Worm (Caenorhabditis elegans) whole organism, mixed stage, embryonic: ENCODE measurements around the gene F54B11.9.

ENCODE experiments used
- M03D4.4 ChIP-seq: sonication (generic microtip); optimal IDR thresholded peaks from 2 replicates; lab custom pipeline; 2017; ENCODE audit warnings: mild to moderate bottlenecking, missing genetic modification characterization, missing compliant biosample characterization
- bed-3 ChIP-seq: fragments of 200-800 bp; sonication (Bioruptor generic); optimal IDR thresholded peaks from 3 replicates; lab custom pipeline; 2018; ENCODE audit warnings: mild to moderate bottlenecking, missing genetic modification characterization, moderate library complexity, missing compliant biosample characterization
- blmp-1 ChIP-seq: fragments of 150-350 bp; optimal IDR thresholded peaks from 2 replicates; lab custom pipeline; 2014; ENCODE audit warnings: missing biosample characterization, missing genetic modification characterization
- ceh-39 ChIP-seq: fragments of 150-350 bp; optimal IDR thresholded peaks from 2 replicates; lab custom pipeline; 2014; ENCODE audit warnings: missing biosample characterization, missing genetic modification characterization
- ceh-43 ChIP-seq: fragments of 200-800 bp; sonication (Bioruptor generic); optimal IDR thresholded peaks from 2 replicates; lab custom pipeline; 2018; ENCODE audit warnings: mild to moderate bottlenecking, missing genetic modification characterization, moderate library complexity, missing compliant biosample characterization
- ceh-83 ChIP-seq: fragments of 200-800 bp; sonication (Bioruptor generic); optimal IDR thresholded peaks from 2 replicates; lab custom pipeline; 2018; ENCODE audit warnings: mild to moderate bottlenecking, missing genetic modification characterization, missing compliant biosample characterization
- ces-1 ChIP-seq: fragments of 150-350 bp; optimal IDR thresholded peaks from 2 replicates; lab custom pipeline; 2014; ENCODE audit warnings: missing biosample characterization, missing genetic modification reagents, missing genetic modification characterization
- cnd-1 ChIP-seq: fragments of 200-800 bp; sonication (Bioruptor generic); optimal IDR thresholded peaks from 2 replicates; lab custom pipeline; 2018; ENCODE audit warnings: mild to moderate bottlenecking, missing genetic modification characterization, missing compliant biosample characterization
- drap-1 ChIP-seq: fragments of 200-800 bp; sonication (Bioruptor generic); optimal IDR thresholded peaks from 3 replicates; lab custom pipeline; 2018; ENCODE audit warnings: mild to moderate bottlenecking, missing genetic modification characterization, missing compliant biosample characterization
- elt-1 ChIP-seq: sonication (generic microtip); optimal IDR thresholded peaks from 2 replicates; lab custom pipeline; 2017; ENCODE audit warnings: missing genetic modification characterization, mild to moderate bottlenecking, missing compliant biosample characterization, antibody characterized with exemption, moderate library complexity, borderline replicate concordance; ENCODE audit not compliant: insufficient read depth
- elt-3 ChIP-seq: fragments of 150-350 bp; optimal IDR thresholded peaks from 2 replicates; lab custom pipeline; 2014; ENCODE audit warnings: missing biosample characterization, missing genetic modification characterization
- flh-1 ChIP-seq: fragments of 200-800 bp; sonication (Bioruptor generic); optimal IDR thresholded peaks from 2 replicates; lab custom pipeline; 2018; ENCODE audit warnings: mild to moderate bottlenecking, missing genetic modification characterization, moderate library complexity, missing compliant biosample characterization
- ham-2 ChIP-seq: fragments of 200-800 bp; sonication (Bioruptor generic); optimal IDR thresholded peaks from 2 replicates; lab custom pipeline; 2018; ENCODE audit warnings: mild to moderate bottlenecking, missing genetic modification characterization, missing compliant biosample characterization
- hlh-1 ChIP-seq: fragments of 150-350 bp; optimal IDR thresholded peaks from 2 replicates; lab custom pipeline; 2014; ENCODE audit warnings: missing biosample characterization, missing genetic modification reagents, missing genetic modification characterization
- lin-13 ChIP-seq: fragments of 150-350 bp; optimal IDR thresholded peaks from 2 replicates; lab custom pipeline; 2014; ENCODE audit warnings: missing biosample characterization, missing genetic modification characterization
- lin-32 ChIP-seq: fragments of 200-800 bp; sonication (Bioruptor generic); optimal IDR thresholded peaks from 2 replicates; lab custom pipeline; 2018; ENCODE audit warnings: mild to moderate bottlenecking, missing genetic modification characterization, missing compliant biosample characterization
- lsy-2 ChIP-seq: fragments of 150-350 bp; optimal IDR thresholded peaks from 2 replicates; lab custom pipeline; 2014; ENCODE audit warnings: missing biosample characterization, missing genetic modification characterization
- mab-5 ChIP-seq: fragments of 150-350 bp; optimal IDR thresholded peaks from 2 replicates; lab custom pipeline; 2014; ENCODE audit warnings: missing biosample characterization, missing genetic modification characterization
- mep-1 ChIP-seq: fragments of 150-350 bp; optimal IDR thresholded peaks from 2 replicates; lab custom pipeline; 2017; ENCODE audit warnings: missing biosample characterization, missing genetic modification reagents, missing genetic modification characterization, inconsistent platforms
- mls-2 ChIP-seq: sonication (generic microtip); optimal IDR thresholded peaks from 2 replicates; lab custom pipeline; 2016; ENCODE audit warnings: mild to moderate bottlenecking, missing genetic modification characterization, moderate library complexity, missing compliant biosample characterization
- nhr-12 ChIP-seq: fragments of 150-350 bp; optimal IDR thresholded peaks from 2 replicates; lab custom pipeline; 2014; ENCODE audit warnings: missing biosample characterization, missing genetic modification characterization
- nhr-2 ChIP-seq: fragments of 150-350 bp; optimal IDR thresholded peaks from 2 replicates; lab custom pipeline; 2014; ENCODE audit warnings: missing biosample characterization, missing genetic modification characterization
- nhr-237 ChIP-seq: fragments of 150-350 bp; optimal IDR thresholded peaks from 2 replicates; lab custom pipeline; 2014; ENCODE audit warnings: missing biosample characterization, missing genetic modification characterization
- nhr-28 ChIP-seq: fragments of 150-350 bp; optimal IDR thresholded peaks from 2 replicates; lab custom pipeline; 2014; ENCODE audit warnings: missing biosample characterization, missing genetic modification characterization
- nhr-76 ChIP-seq: sonication (generic microtip); optimal IDR thresholded peaks from 2 replicates; lab custom pipeline; 2017; ENCODE audit warnings: missing biosample characterization, missing genetic modification characterization
- pha-4 ChIP-seq: fragments of 150-350 bp; optimal IDR thresholded peaks from 2 replicates; lab custom pipeline; 2018; ENCODE audit warnings: missing biosample characterization, missing genetic modification reagents, missing genetic modification characterization
- sem-2 ChIP-seq: fragments of 200-800 bp; sonication (Bioruptor generic); optimal IDR thresholded peaks from 2 replicates; lab custom pipeline; 2018; ENCODE audit warnings: mild to moderate bottlenecking, missing genetic modification characterization, missing compliant biosample characterization
- snpc-4 ChIP-seq: fragments of 150-350 bp; optimal IDR thresholded peaks from 2 replicates; lab custom pipeline; 2014; ENCODE audit warnings: missing biosample characterization, missing genetic modification characterization
- sptf-1 ChIP-seq: sonication (generic microtip); optimal IDR thresholded peaks from 2 replicates; lab custom pipeline; 2017; ENCODE audit warnings: mild to moderate bottlenecking, missing genetic modification characterization, moderate library complexity, missing compliant biosample characterization
- tbx-8 ChIP-seq: fragments of 200-800 bp; sonication (Bioruptor generic); optimal IDR thresholded peaks from 2 replicates; lab custom pipeline; 2018; ENCODE audit warnings: mild to moderate bottlenecking, missing genetic modification characterization, moderate library complexity, missing compliant biosample characterization
- unc-120 ChIP-seq: sonication (generic microtip); optimal IDR thresholded peaks from 2 replicates; lab custom pipeline; 2017; ENCODE audit warnings: missing genetic modification characterization, missing compliant biosample characterization; ENCODE audit not compliant: poor library complexity, severe bottlenecking
- unc-39 ChIP-seq: fragments of 150-350 bp; optimal IDR thresholded peaks from 2 replicates; lab custom pipeline; 2014; ENCODE audit warnings: missing biosample characterization, missing genetic modification characterization
- unc-62 ChIP-seq: fragments of 150-350 bp; optimal IDR thresholded peaks from 2 replicates; lab custom pipeline; 2014; ENCODE audit warnings: missing biosample characterization, missing genetic modification reagents, missing genetic modification characterization
- zip-8 ChIP-seq: fragments of 150-350 bp; optimal IDR thresholded peaks from 2 replicates; lab custom pipeline; 2014; ENCODE audit warnings: missing biosample characterization, missing genetic modification characterization
- ztf-11 ChIP-seq: fragments of 150-350 bp; optimal IDR thresholded peaks from 2 replicates; lab custom pipeline; 2014; ENCODE audit warnings: missing biosample characterization, missing genetic modification characterization

Gene F54B11.9

ce11 chrX:13592367-13592766, 13.0 kb upstream of the F54B11.9 start, which contains the start of gene F54B11.4:
Gene F54B11.4 (plus strand): TSS chrX:13592667.
- no peak for TF ChIP-seq blmp-1 (tag; lab: Kevin White, UChicago)
- TF ChIP-seq hlh-1 (tag; lab: Kevin White, UChicago), result no peak
- no peak for TF ChIP-seq flh-1
- no peak for TF ChIP-seq ztf-11 (tag; lab: Kevin White, UChicago)
- no peak for TF ChIP-seq nhr-237 (tag; lab: Kevin White, UChicago)
- no peak for TF ChIP-seq zip-8
- no peak for TF ChIP-seq unc-39
- TF ChIP-seq ham-2 (GFP tag; lab: Kevin White, UChicago), result no peak
- no peak for TF ChIP-seq cnd-1 (tag; lab: Kevin White, UChicago)
- TF ChIP-seq sem-2 (GFP tag; lab: Kevin White, UChicago), result no peak
- TF ChIP-seq nhr-2 (tag; lab: Kevin White, UChicago), result no peak
- TF ChIP-seq mep-1 (tag; lab: Kevin White, UChicago), result no peak
- no peak for TF ChIP-seq ceh-83 (GFP tag; lab: Kevin White, UChicago)
- no peak for TF ChIP-seq M03D4.4
- TF ChIP-seq ceh-43 (GFP tag; lab: Kevin White, UChicago), result no peak
- no peak for TF ChIP-seq nhr-28 (tag; lab: Kevin White, UChicago)
- no peak for TF ChIP-seq unc-120 (tag; lab: Kevin White, UChicago)

- TF ChIP-seq snpc-4 (tag; lab: Kevin White, UChicago) (no peak), tbx-8 (GFP tag; lab: Kevin White, UChicago) (no peak), mep-1 (tag; lab: Kevin White, UChicago) (peak; percentile 33), nhr-28 (tag; lab: Kevin White, UChicago) (no peak), mls-2 (tag; lab: Kevin White, UChicago) (no peak), ceh-39 (tag; lab: Kevin White, UChicago) (no peak), ces-1 (GFP tag; lab: Kevin White, UChicago) (peak; percentile 30), drap-1 (GFP tag; lab: Kevin White, UChicago) (no peak), nhr-76 (no peak), zip-8 (no peak), unc-62 (GFP tag; lab: Kevin White, UChicago) (peak; percentile 14), ztf-11 (tag; lab: Kevin White, UChicago) (no peak), sem-2 (GFP tag; lab: Kevin White, UChicago) (no peak), unc-39 (no peak), elt-3 (no peak), lin-13 (tag; lab: Kevin White, UChicago) (peak; percentile 15), hlh-1 (tag; lab: Kevin White, UChicago) (no peak)
These were observed 9.2 kb upstream of the F54B11.9 start, which contains the start of gene F54B11.5 for ce11 chrX:13596003-13596767. Gene F54B11.5 (minus strand): TSS chrX:13596068.

DNA sequence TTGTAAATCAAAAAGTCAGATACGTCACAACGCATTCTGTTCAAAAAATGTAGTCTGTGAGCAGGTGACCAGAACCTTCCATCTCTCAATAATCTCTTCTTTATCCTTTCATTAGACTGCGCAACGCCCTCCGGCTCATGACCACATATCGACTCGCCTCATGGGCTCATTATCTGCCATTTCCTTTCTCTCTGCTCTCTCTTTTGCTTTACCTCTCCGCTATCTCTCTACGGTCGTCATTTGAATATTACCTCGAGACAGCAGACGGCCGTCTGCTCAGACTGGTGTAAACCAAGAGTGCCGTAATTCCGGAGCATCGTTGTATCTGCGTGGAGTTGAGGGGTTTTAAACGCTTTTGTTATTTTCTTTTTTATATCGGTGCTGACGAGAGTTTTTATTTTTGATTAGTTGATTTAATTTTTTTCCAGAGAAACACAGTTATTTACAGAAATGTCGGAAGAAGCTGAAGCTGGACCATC, 7.3 kb upstream of the F54B11.9 start, which contains the start of gene bra-1:
Gene bra-1 (plus strand): TSS at position 429 of the 479 bp plus-strand sequence.
- TF ChIP-seq mab-5 (no peak), snpc-4 (tag; lab: Kevin White, UChicago) (no peak), mep-1 (tag; lab: Kevin White, UChicago) (peak; percentile 78), blmp-1 (tag; lab: Kevin White, UChicago) (no peak), ceh-83 (GFP tag; lab: Kevin White, UChicago) (no peak), M03D4.4 (peak; percentile 11), nhr-12 (tag; lab: Kevin White, UChicago) (no peak), nhr-28 (tag; lab: Kevin White, UChicago) (no peak), ces-1 (GFP tag; lab: Kevin White, UChicago) (peak; percentile 74), lsy-2 (tag; lab: Kevin White, UChicago) (peak; percentile 57), sem-2 (GFP tag; lab: Kevin White, UChicago) (no peak), elt-1 (tag; lab: Kevin White, UChicago) (no peak), unc-120 (tag; lab: Kevin White, UChicago) (peak; percentile 62), lin-13 (tag; lab: Kevin White, UChicago) (peak; percentile 53), bed-3 (GFP tag; lab: Kevin White, UChicago) (no peak), hlh-1 (tag; lab: Kevin White, UChicago) (peak; percentile 81), tbx-8 (GFP tag; lab: Kevin White, UChicago) (no peak), ceh-39 (tag; lab: Kevin White, UChicago) (peak; percentile 94), cnd-1 (tag; lab: Kevin White, UChicago) (peak; percentile 80), unc-39 (no peak), pha-4 (tag; lab: Kevin White, UChicago) (peak; percentile 37), drap-1 (GFP tag; lab: Kevin White, UChicago) (peak; percentile 16), nhr-237 (tag; lab: Kevin White, UChicago) (no peak), lin-32 (GFP tag; lab: Kevin White, UChicago) (no peak), unc-62 (GFP tag; lab: Kevin White, UChicago) (peak; percentile 47), ham-2 (GFP tag; lab: Kevin White, UChicago) (no peak), nhr-2 (tag; lab: Kevin White, UChicago) (peak; percentile 32), flh-1 (no peak), nhr-76 (no peak), ceh-43 (GFP tag; lab: Kevin White, UChicago) (no peak), zip-8 (no peak), sptf-1 (tag; lab: Kevin White, UChicago) (peak; percentile 66), mls-2 (tag; lab: Kevin White, UChicago) (peak; percentile 55), ztf-11 (tag; lab: Kevin White, UChicago) (peak; percentile 67), elt-3 (no peak)
